Worm (Caenorhabditis elegans): ENCODE data around the gene Y53G8AR.9.

ce11 chrIII:3271682-3272081 is 49.4 kb downstream of the Y53G8AR.9 start:
- TF ChIP-seq ama-1 (optimal IDR thresholded peaks at IDR 0.05) (no peak), ama-1 (GFP tag; optimal IDR thresholded peaks at IDR 0.05) (no peak), ztf-22 (GFP tag; optimal IDR thresholded peaks at IDR 0.05) (no peak), mcd-1 (GFP tag; IDR thresholded peaks at IDR 0.05) (no peak), cebp-1 (GFP tag; IDR thresholded peaks at IDR 0.05) (no peak), cebp-1 (tag; optimal IDR thresholded peaks at IDR 0.05) (peak; percentile 73)
